Worm (Caenorhabditis elegans) whole organism, early embryonic: ENCODE measurements around the gene glb-24.

Source experiments
- ama-1 ChIP-seq: fragments of 150-350 bp; optimal IDR thresholded peaks from 2 replicates; lab custom pipeline; 2014
- ceh-13 ChIP-seq: fragments of 200-800 bp; sonication (Bioruptor generic); optimal IDR thresholded peaks from 2 replicates; lab custom pipeline; 2018; ENCODE audit warnings: mild to moderate bottlenecking, missing genetic modification characterization, missing compliant biosample characterization
- ceh-36 ChIP-seq: sonication (generic microtip); optimal IDR thresholded peaks from 2 replicates; lab custom pipeline; 2016; ENCODE audit warnings: missing genetic modification characterization, inconsistent platforms, missing compliant biosample characterization
- ets-7 ChIP-seq: sonication (generic microtip); optimal IDR thresholded peaks from 2 replicates; lab custom pipeline; 2016; ENCODE audit warnings: missing genotype, missing genetic modification characterization, missing compliant biosample characterization
- hnd-1 ChIP-seq: sonication (generic microtip); optimal IDR thresholded peaks from 2 replicates; lab custom pipeline; 2016; ENCODE audit warnings: missing genetic modification characterization, missing compliant biosample characterization
- pes-1 ChIP-seq: fragments of 200-800 bp; sonication (Bioruptor generic); IDR thresholded peaks from 2 replicates; pipeline ENCODE4 v1.3.6; 2022; ENCODE audit warnings: missing genetic modification reagents, missing genetic modification characterization, missing compliant biosample characterization
- scrt-1 ChIP-seq: fragments of 200-800 bp; sonication (Bioruptor generic); IDR thresholded peaks from 2 replicates; pipeline ENCODE4 v1.3.6; 2022; ENCODE audit warnings: missing genetic modification characterization, missing compliant biosample characterization
- tbx-11 ChIP-seq: fragments of 200-800 bp; sonication (Bioruptor generic); IDR thresholded peaks from 2 replicates; pipeline ENCODE4 v1.3.6; 2022; ENCODE audit warnings: missing genetic modification characterization, missing compliant biosample characterization
- tbx-37 ChIP-seq: fragments of 200-800 bp; sonication (Bioruptor generic); conservative IDR thresholded peaks from 2 replicates; pipeline ENCODE4 v1.3.6; 2022; ENCODE audit warnings: missing genetic modification reagents, missing genetic modification characterization, missing compliant biosample characterization

ce11 chrV:12919705-12920104 lies 33.9 kb upstream of the glb-24 start, which contains the start of gene lipl-1:
- TF ChIP-seq ama-1 (lab: Kevin White, UChicago) (no peak), ceh-13 (GFP tag; lab: Kevin White, UChicago) (no peak), ceh-36 (tag; lab: Kevin White, UChicago) (no peak), hnd-1 (no peak), ets-7 (tag; lab: Kevin White, UChicago) (no peak), tbx-37 (GFP tag; lab: Robert Waterston, UW) (no peak), pes-1 (no peak), tbx-11 (no peak), scrt-1 (GFP tag; lab: Robert Waterston, UW) (no peak)
